Fruit fly (Drosophila melanogaster) whole organism, wandering third instar larva: Measurements from ENCODE around the gene Nup107.

Experiments used
- Abd-B ChIP-seq: fragments of >200 bp; optimal IDR thresholded peaks from 2 replicates; lab custom pipeline; 2017; ENCODE audit warnings: missing biosample characterization, missing genetic modification characterization
- CG32264 ChIP-seq: fragments of 200-800 bp; sonication (Bioruptor generic); optimal IDR thresholded peaks from 2 replicates; lab custom pipeline; 2016; ENCODE audit warnings: missing biosample characterization, missing genetic modification characterization
- CG9705 ChIP-seq: fragments of 200-800 bp; sonication (Bioruptor generic); optimal IDR thresholded peaks from 2 replicates; lab custom pipeline; 2018; ENCODE audit warnings: missing biosample characterization, mild to moderate bottlenecking, missing genetic modification characterization
- Dif ChIP-seq: fragments of 200-275, 200-300 bp; sonication (Bioruptor generic); optimal IDR thresholded peaks from 2 replicates; lab custom pipeline; 2018; ENCODE audit warnings: missing biosample characterization, missing genetic modification characterization; ENCODE audit not compliant: partially characterized antibody
- GATAd ChIP-seq: sonication (Bioruptor generic); optimal IDR thresholded peaks from 2 replicates; lab custom pipeline; 2016; ENCODE audit warnings: missing biosample characterization, missing genetic modification characterization
- Hnf4 ChIP-seq: fragments of 200-800 bp; sonication (Bioruptor generic); optimal IDR thresholded peaks from 2 replicates; lab custom pipeline; 2016; ENCODE audit warnings: missing biosample characterization, mild to moderate bottlenecking, missing genetic modification characterization
- Hr78 ChIP-seq: fragments of >200 bp; optimal IDR thresholded peaks from 2 replicates; lab custom pipeline; 2017; ENCODE audit warnings: missing biosample characterization, missing genetic modification characterization
- Jra ChIP-seq: sonication (Bioruptor generic); optimal IDR thresholded peaks from 2 replicates; lab custom pipeline; 2016; ENCODE audit warnings: missing biosample characterization, missing genetic modification characterization
- Mio ChIP-seq: sonication (Bioruptor generic); optimal IDR thresholded peaks from 2 replicates; lab custom pipeline; 2016; ENCODE audit warnings: missing biosample characterization, missing genetic modification characterization
- Myc ChIP-seq: fragments of >200 bp; optimal IDR thresholded peaks from 2 replicates; lab custom pipeline; 2017
- N ChIP-seq: fragments of >200 bp; optimal IDR thresholded peaks from 2 replicates; lab custom pipeline; 2018; ENCODE audit warnings: missing biosample characterization, missing external identifiers, missing genetic modification characterization
- OdsH ChIP-seq: fragments of 200-800 bp; sonication (Bioruptor generic); optimal IDR thresholded peaks from 2 replicates; lab custom pipeline; 2016; ENCODE audit warnings: missing biosample characterization, mild to moderate bottlenecking, missing genetic modification characterization
- Rel ChIP-seq, 2 experiments: fragments of 200-800 bp; sonication (Bioruptor generic) in 1 of 2; optimal IDR thresholded peaks; 2 replicates in 1 of 2; 3 replicates in 1 of 2; lab custom pipeline; 2016 to 2019; ENCODE audit warnings: mild to moderate bottlenecking in 2 of 2, missing biosample characterization in 2 of 2, missing genetic modification characterization in 2 of 2, moderate library complexity in 1 of 2
- Sp1 ChIP-seq: fragments of 200-800 bp; sonication (Bioruptor generic); optimal IDR thresholded peaks from 3 replicates; lab custom pipeline; 2019; ENCODE audit warnings: missing biosample characterization, mild to moderate bottlenecking, missing genetic modification characterization, moderate library complexity
- Vsx2 ChIP-seq: fragments of 200-300, 225-300 bp; sonication (Bioruptor generic); optimal IDR thresholded peaks from 2 replicates; lab custom pipeline; 2018; ENCODE audit warnings: missing biosample characterization, missing genetic modification characterization; ENCODE audit not compliant: partially characterized antibody
- br ChIP-seq: fragments of 200-800 bp; sonication (Bioruptor generic); optimal IDR thresholded peaks from 2 replicates; lab custom pipeline; 2016; ENCODE audit warnings: missing biosample characterization, missing genetic modification characterization
- brk ChIP-seq: fragments of 200-800 bp; sonication (Bioruptor generic); optimal IDR thresholded peaks from 2 replicates; lab custom pipeline; 2016; ENCODE audit warnings: missing biosample characterization, mild to moderate bottlenecking, missing genetic modification characterization
- dl ChIP-seq, 2 experiments: fragments of 175-275, 200-275 bp in 1 of 2; fragments of 200-275 bp in 1 of 2; sonication (Bioruptor generic); optimal IDR thresholded peaks; lab custom pipeline; 2018; ENCODE audit warnings: mild to moderate bottlenecking in 2 of 2, missing biosample characterization in 2 of 2, missing genetic modification characterization in 2 of 2, moderate library complexity in 2 of 2; ENCODE audit not compliant: partially characterized antibody in 2 of 2, insufficient read depth in 1 of 2
- dmrt93B ChIP-seq: fragments of 200-800 bp; sonication (Bioruptor generic); optimal IDR thresholded peaks from 2 replicates; lab custom pipeline; 2018; ENCODE audit warnings: missing biosample characterization, mild to moderate bottlenecking, missing genetic modification characterization
- dsf ChIP-seq: sonication (Bioruptor generic); optimal IDR thresholded peaks from 2 replicates; lab custom pipeline; 2016; ENCODE audit warnings: missing biosample characterization, missing genetic modification characterization, borderline replicate concordance
- ey ChIP-seq: fragments of 200-800 bp; sonication (Bioruptor generic); optimal IDR thresholded peaks from 2 replicates; lab custom pipeline; 2016; ENCODE audit warnings: missing biosample characterization, missing genetic modification characterization
- foxo ChIP-seq, 2 experiments: fragments of 200-800 bp; sonication (Bioruptor generic); optimal IDR thresholded peaks; 2 replicates in 1 of 2; 3 replicates in 1 of 2; lab custom pipeline; 2016 to 2017; ENCODE audit warnings: missing biosample characterization in 2 of 2, missing genetic modification characterization in 2 of 2
- fru ChIP-seq: fragments of 200-800 bp; sonication (Bioruptor generic); optimal IDR thresholded peaks from 3 replicates; lab custom pipeline; 2016; ENCODE audit warnings: missing biosample characterization, mild to moderate bottlenecking, missing genetic modification characterization
- h ChIP-seq: fragments of 200-800 bp; sonication (Bioruptor generic); optimal IDR thresholded peaks from 3 replicates; lab custom pipeline; 2016; ENCODE audit warnings: missing biosample characterization, mild to moderate bottlenecking, missing genetic modification characterization
- jim ChIP-seq: fragments of 175-275, 200-325 bp; sonication (Bioruptor generic); optimal IDR thresholded peaks from 2 replicates; lab custom pipeline; 2016; ENCODE audit warnings: missing biosample characterization, mild to moderate bottlenecking, missing genetic modification characterization
- lola ChIP-seq: fragments of >200 bp; optimal IDR thresholded peaks from 2 replicates; lab custom pipeline; 2017; ENCODE audit warnings: missing biosample characterization, missing genetic modification characterization
- psq ChIP-seq: fragments of 200-800 bp; sonication (Bioruptor generic); optimal IDR thresholded peaks from 3 replicates; lab custom pipeline; 2017; ENCODE audit warnings: missing biosample characterization, mild to moderate bottlenecking, missing genetic modification characterization, moderate library complexity
- rgr ChIP-seq: fragments of 200-800 bp; sonication (Bioruptor generic); optimal IDR thresholded peaks from 3 replicates; lab custom pipeline; 2016; ENCODE audit warnings: missing biosample characterization, mild to moderate bottlenecking, missing genetic modification characterization
- sage ChIP-seq: fragments of 200-800 bp; sonication (Bioruptor generic); optimal IDR thresholded peaks from 2 replicates; lab custom pipeline; 2016; ENCODE audit warnings: missing biosample characterization, mild to moderate bottlenecking, missing genetic modification characterization
- sv ChIP-seq: fragments of 200-800 bp; sonication (Bioruptor generic); optimal IDR thresholded peaks from 3 replicates; lab custom pipeline; 2016; ENCODE audit warnings: missing biosample characterization, missing genetic modification characterization

The Nup107 gene

dm6 chr2L:10735923-10736322 is at the start of gene Nup107:
Gene Nup107 (minus strand): TSS chr2L:10736071.
- TF ChIP-seq sage (GFP tag; lab: Kevin White, UChicago) (no peak), Rel (GFP tag; optimal IDR thresholded peaks at IDR 0.05; lab: Kevin White, UChicago) (no peak), Rel (tag; optimal IDR thresholded peaks at IDR 0.05; lab: Kevin White, UChicago) (no peak), GATAd (GFP tag; lab: Kevin White, UChicago) (no peak), N (peak; percentile 81)

DNA sequence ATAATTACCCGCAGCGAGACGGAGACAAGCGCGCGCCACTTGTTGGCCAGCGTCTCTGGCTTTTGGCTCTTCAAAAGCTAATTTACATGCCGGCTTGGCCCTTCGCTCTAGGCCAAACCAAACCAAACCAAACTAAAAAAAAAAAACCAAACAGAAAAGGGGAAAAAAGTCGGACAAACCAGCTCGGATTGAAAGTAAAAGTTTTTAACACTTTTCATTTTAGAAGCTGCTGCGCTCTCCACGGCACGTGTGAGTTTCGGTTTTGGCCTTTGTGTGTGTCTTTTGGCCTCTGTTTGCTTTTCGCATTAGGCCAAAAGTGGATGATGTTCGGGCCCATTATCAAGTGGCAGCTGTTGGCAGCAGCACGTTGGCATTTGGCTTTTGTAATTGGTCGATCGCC is 45.4 kb upstream of the Nup107 start:
- TF ChIP-seq br (GFP tag; lab: Kevin White, UChicago) = no peak
- TF ChIP-seq CG32264 (GFP tag; lab: Kevin White, UChicago) = no peak
- no peak for TF ChIP-seq h

DNA sequence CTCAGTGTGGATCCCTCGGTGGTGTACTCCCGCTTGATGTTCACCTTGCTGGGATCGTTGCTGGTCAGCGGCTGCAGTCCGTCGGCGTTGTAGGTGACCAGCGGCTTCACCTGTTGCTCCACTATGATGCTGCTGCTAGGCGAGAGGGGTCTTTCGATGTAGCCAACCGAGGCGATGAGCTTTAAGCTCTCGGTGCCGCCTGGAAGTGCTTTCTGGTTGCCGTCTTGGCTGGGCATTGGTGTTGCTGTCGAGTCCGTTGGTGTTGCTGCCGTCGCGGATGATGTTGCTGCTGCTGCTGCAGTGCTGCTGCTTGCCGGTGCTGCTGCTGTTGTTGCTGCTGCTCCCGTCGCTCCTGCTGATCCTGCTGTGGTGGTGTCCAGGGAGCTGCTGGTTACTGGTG is 38.2 kb upstream of the Nup107 start:
- no peak for TF ChIP-seq h
- no peak for TF ChIP-seq fru (GFP tag; lab: Kevin White, UChicago)
- no peak for TF ChIP-seq Vsx2
- TF ChIP-seq Mio (GFP tag; lab: Kevin White, UChicago) = no peak
- no peak for TF ChIP-seq Myc (lab: Kevin White, UChicago)
- no peak for TF ChIP-seq foxo (GFP tag; optimal IDR thresholded peaks at IDR 0.05; lab: Kevin White, UChicago)
- no peak for TF ChIP-seq Hr78
- no peak for TF ChIP-seq brk (GFP tag; lab: Kevin White, UChicago)
- no peak for TF ChIP-seq dl (GFP tag; optimal IDR thresholded peaks at IDR 0.05; lab: Kevin White, UChicago; ENCODE audit: insufficient read depth in 1 of 2, partially characterized antibody in 2 of 2)
- no peak for TF ChIP-seq dmrt93B (GFP tag; lab: Kevin White, UChicago)
- TF ChIP-seq psq (GFP tag; lab: Kevin White, UChicago) = no peak
- TF ChIP-seq Abd-B (GFP tag; lab: Kevin White, UChicago) = no peak
- TF ChIP-seq OdsH (GFP tag; lab: Kevin White, UChicago) = no peak
- TF ChIP-seq CG32264 (GFP tag; lab: Kevin White, UChicago) = no peak
- no peak for TF ChIP-seq Rel (GFP tag; optimal IDR thresholded peaks at IDR 0.05; lab: Kevin White, UChicago)
- no peak for TF ChIP-seq Rel (tag; optimal IDR thresholded peaks at IDR 0.05; lab: Kevin White, UChicago)
- TF ChIP-seq ey (GFP tag; lab: Kevin White, UChicago) = no peak
- TF ChIP-seq sv (GFP tag; lab: Kevin White, UChicago) = no peak
- TF ChIP-seq lola = no peak
- TF ChIP-seq Dif (GFP tag; lab: Kevin White, UChicago) = no peak
- TF ChIP-seq, all 38 proteins: peak for 0

DNA sequence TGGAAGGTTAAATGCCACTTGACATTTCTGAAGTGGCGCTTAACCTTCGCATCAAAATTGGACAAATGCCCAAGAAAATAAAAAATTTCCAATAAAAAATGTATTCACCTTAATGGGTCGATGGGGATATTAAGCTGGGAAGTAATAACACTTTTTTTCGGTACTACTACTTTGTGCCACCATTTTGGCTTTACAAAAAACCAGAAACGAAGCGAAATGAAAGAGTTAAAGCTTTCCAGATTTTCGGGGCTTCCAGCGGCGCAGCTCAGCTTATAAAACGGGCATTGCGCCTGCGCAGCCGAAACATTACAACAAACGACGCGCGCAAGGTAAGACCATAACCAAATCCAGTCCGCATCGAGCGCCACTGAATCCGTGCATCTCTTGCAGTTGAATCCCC is 34.7 kb upstream of the Nup107 start, which contains the start of gene CG17127:
Gene CG17127, plus strand, starts transcription at position 301 of the 400 bp plus-strand sequence.
- TF ChIP-seq rgr (GFP tag; lab: Kevin White, UChicago) = no peak
- TF ChIP-seq Rel (GFP tag; optimal IDR thresholded peaks at IDR 0.05; lab: Kevin White, UChicago) = no peak
- TF ChIP-seq Rel (tag; optimal IDR thresholded peaks at IDR 0.05; lab: Kevin White, UChicago) = no peak
- no peak for TF ChIP-seq jim (GFP tag; lab: Kevin White, UChicago)
- no peak for TF ChIP-seq psq (GFP tag; lab: Kevin White, UChicago)
- no peak for TF ChIP-seq Sp1 (GFP tag; lab: Kevin White, UChicago)
- TF ChIP-seq foxo (GFP tag; optimal IDR thresholded peaks at IDR 0.05; lab: Kevin White, UChicago) = no peak
- TF ChIP-seq Hnf4 (GFP tag; lab: Kevin White, UChicago) = no peak
- no peak for TF ChIP-seq Mio (GFP tag; lab: Kevin White, UChicago)
- TF ChIP-seq dl (GFP tag; optimal IDR thresholded peaks at IDR 0.05; lab: Kevin White, UChicago; ENCODE audit: insufficient read depth in 1 of 2, partially characterized antibody in 2 of 2) = no peak
- no peak for TF ChIP-seq h
- TF ChIP-seq br (GFP tag; lab: Kevin White, UChicago) = no peak
- TF ChIP-seq sv (GFP tag; lab: Kevin White, UChicago) = no peak
- TF ChIP-seq Jra (GFP tag; lab: Kevin White, UChicago) = no peak
- TF ChIP-seq Hr78 = no peak

DNA sequence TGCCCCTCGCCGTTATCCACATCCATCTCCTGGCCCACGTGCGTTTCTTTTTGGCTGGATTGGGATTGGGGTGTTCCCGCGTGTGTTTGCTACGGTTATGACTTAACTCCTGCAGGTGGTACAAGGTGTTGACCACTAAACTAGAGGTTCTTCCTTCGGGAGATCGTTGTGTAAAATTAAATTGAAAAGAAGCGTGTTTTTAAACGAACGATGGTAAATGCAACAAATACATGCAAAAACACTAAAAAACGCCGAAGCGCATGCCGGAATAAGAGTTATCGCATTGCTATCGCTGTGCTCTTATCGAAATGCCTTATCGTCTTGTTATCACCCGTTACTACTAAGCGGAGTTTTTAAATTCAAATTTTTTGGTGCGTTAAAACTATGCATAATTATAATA is 33.8 kb upstream of the Nup107 start, which contains the start of gene CG6724:
Gene CG6724, minus strand, starts transcription at position 245 of the 400 bp plus-strand sequence.
- TF ChIP-seq ey (GFP tag; lab: Kevin White, UChicago) (no peak), Hnf4 (GFP tag; lab: Kevin White, UChicago) (no peak), Rel (GFP tag; optimal IDR thresholded peaks at IDR 0.05; lab: Kevin White, UChicago) (no peak), Rel (tag; optimal IDR thresholded peaks at IDR 0.05; lab: Kevin White, UChicago) (no peak), br (GFP tag; lab: Kevin White, UChicago) (no peak), brk (GFP tag; lab: Kevin White, UChicago) (no peak), dsf (GFP tag; lab: Kevin White, UChicago) (no peak), CG9705 (GFP tag; lab: Kevin White, UChicago) (no peak)
